Worm (Caenorhabditis elegans) whole organism, midembryonic: ENCODE measurements around the gene srg-57.

Experiments used
- cog-1 ChIP-seq: sonication (generic microtip); optimal IDR thresholded peaks from 2 replicates; lab custom pipeline; 2016; ENCODE audit warnings: missing genetic modification characterization, missing compliant biosample characterization
- tab-1 ChIP-seq: fragments of 200-800 bp; sonication (Bioruptor generic); IDR thresholded peaks from 2 replicates; pipeline ENCODE4 v1.3.6; 2022; ENCODE audit warnings: missing genetic modification characterization, missing compliant biosample characterization

ce11 chrV:2711429-2711828 is 22.8 kb downstream of the srg-57 start, which contains the start of gene C24B9.3:
- TF ChIP-seq cog-1 (no peak), tab-1 (GFP tag; lab: Robert Waterston, UW) (no peak)
